Worm (Caenorhabditis elegans): ENCODE measurements around the gene C35A5.4.

C35A5.4 gene

DNA sequence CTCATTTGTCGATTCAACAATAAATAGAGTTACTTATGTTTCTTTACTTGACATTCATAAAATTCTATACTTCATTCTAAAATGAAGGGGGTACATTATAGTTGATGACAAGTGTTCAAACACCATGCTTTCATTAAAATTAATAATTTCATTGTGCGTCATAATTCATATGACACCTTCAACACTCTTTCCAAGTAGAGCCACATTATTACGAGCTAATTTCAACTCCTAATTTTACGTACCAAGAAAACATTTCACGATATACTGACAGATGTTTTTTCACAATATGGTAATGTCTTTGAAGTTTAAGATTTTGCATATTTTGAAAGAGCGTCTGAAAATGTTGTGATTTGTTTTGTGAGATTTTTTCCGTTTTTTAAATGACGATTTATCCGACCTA lies 31.4 kb upstream of the C35A5.4 start (continued):
- TF ChIP-seq nhr-47 (tag; optimal IDR thresholded peaks at IDR 0.05) (peak; percentile 73), nhr-85 (tag) (peak; percentile 6), tbx-2 (tag; optimal IDR thresholded peaks at IDR 0.05) (no peak), swsn-7 (tag; optimal IDR thresholded peaks at IDR 0.05) (peak; percentile 34), nhr-84 (tag; optimal IDR thresholded peaks at IDR 0.05) (no peak), nhr-20 (tag; optimal IDR thresholded peaks at IDR 0.05) (peak; percentile 51), nhr-76 (tag; optimal IDR thresholded peaks at IDR 0.05) (no peak)

DNA sequence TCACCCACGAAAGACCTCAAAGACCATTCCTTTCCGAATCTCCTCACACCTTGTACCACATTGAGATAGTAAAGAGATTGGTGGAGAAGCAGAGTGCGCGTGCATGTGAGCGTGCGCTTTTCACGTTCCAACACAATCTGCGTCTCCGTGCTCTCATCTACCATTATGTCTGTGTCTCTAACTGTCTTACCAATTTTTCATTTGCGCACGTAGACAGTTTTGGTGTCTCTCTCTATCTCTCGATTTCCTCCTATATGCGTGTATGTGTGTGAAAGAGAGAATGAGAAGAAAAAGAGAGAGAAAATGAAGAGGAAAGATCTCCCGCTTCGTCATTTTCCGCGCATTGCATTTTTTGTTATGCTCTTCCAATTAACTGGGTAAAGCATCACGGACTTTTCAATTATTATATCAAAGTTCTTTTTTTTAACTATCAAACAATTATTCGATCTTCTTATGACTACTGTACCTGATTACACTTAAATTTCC lies 30.2 kb upstream of the C35A5.4 start:
- TF ChIP-seq aha-1 (tag; optimal IDR thresholded peaks at IDR 0.05) (peak; percentile 100), snu-23 (GFP tag; optimal IDR thresholded peaks at IDR 0.05) (peak; percentile 98), lin-13 (GFP tag; optimal IDR thresholded peaks at IDR 0.05) (peak; percentile 89), hlh-17 (GFP tag; optimal IDR thresholded peaks at IDR 0.05; ENCODE audit: borderline replicate concordance) (no peak), isw-1 (GFP tag; IDR thresholded peaks at IDR 0.05) (peak; percentile 76), lir-3 (tag; optimal IDR thresholded peaks at IDR 0.05; ENCODE audit: poor library complexity) (peak; percentile 75), fos-1 (tag; optimal IDR thresholded peaks at IDR 0.05) (peak; percentile 95), elt-2 (tag; optimal IDR thresholded peaks at IDR 0.05) (peak; percentile 69), unc-62 (GFP tag; optimal IDR thresholded peaks at IDR 0.05) (no peak), skn-1 (tag; optimal IDR thresholded peaks at IDR 0.05) (peak; percentile 77), nhr-20 (tag; optimal IDR thresholded peaks at IDR 0.05) (peak; percentile 98), ceh-8 (GFP tag; optimal IDR thresholded peaks at IDR 0.05) (peak; percentile 77), Y116A8C.19 (tag; optimal IDR thresholded peaks at IDR 0.05; ENCODE audit: borderline replicate concordance) (no peak), dsc-1 (tag; optimal IDR thresholded peaks at IDR 0.05) (peak; percentile 92), ets-5 (GFP tag; IDR thresholded peaks at IDR 0.05) (no peak), unc-98 (GFP tag; IDR thresholded peaks at IDR 0.05) (no peak; the same call in 1 of the 2 replicates), ces-1 (GFP tag; optimal IDR thresholded peaks at IDR 0.05) (peak; percentile 26), egl-27 (tag; optimal IDR thresholded peaks at IDR 0.05) (peak; percentile 92 to 99), fkh-4 (tag; optimal IDR thresholded peaks at IDR 0.05; ENCODE audit: borderline replicate concordance) (no peak), fkh-10 (GFP tag; optimal IDR thresholded peaks at IDR 0.05) (peak; percentile 95), sox-4 (tag; optimal IDR thresholded peaks at IDR 0.05) (peak; percentile 80), rnt-1 (tag; optimal IDR thresholded peaks at IDR 0.05) (peak; percentile 89), grh-1 (GFP tag; IDR thresholded peaks at IDR 0.05) (peak; percentile 74), nhr-237 (tag; optimal IDR thresholded peaks at IDR 0.05) (peak; percentile 96), aly-2 (tag; optimal IDR thresholded peaks at IDR 0.05) (peak; percentile 78), zip-4 (GFP tag; optimal IDR thresholded peaks at IDR 0.05) (peak; percentile 56), sup-37 (GFP tag; optimal IDR thresholded peaks at IDR 0.05) (peak; percentile 15), vab-15 (tag; optimal IDR thresholded peaks at IDR 0.05) (peak; percentile 67), mab-9 (GFP tag; IDR thresholded peaks at IDR 0.05) (peak; percentile 80), nhr-90 (tag; optimal IDR thresholded peaks at IDR 0.05; ENCODE audit: poor library complexity) (peak; percentile 90), nhr-12 (tag; optimal IDR thresholded peaks at IDR 0.05) (no peak), lin-14 (GFP tag; optimal IDR thresholded peaks at IDR 0.05) (peak; percentile 100), nhr-47 (tag; optimal IDR thresholded peaks at IDR 0.05) (peak; percentile 95), C34B4.2 (tag; optimal IDR thresholded peaks at IDR 0.05) (no peak), snpc-4 (tag; optimal IDR thresholded peaks at IDR 0.05) (peak; percentile 60), mdl-1 (tag; optimal IDR thresholded peaks at IDR 0.05) (peak; percentile 90 to 99), tbx-2 (tag; optimal IDR thresholded peaks at IDR 0.05) (peak; percentile 95), lin-35 (GFP tag; optimal IDR thresholded peaks at IDR 0.05) (peak; percentile 85 to 88), pag-3 (tag; optimal IDR thresholded peaks at IDR 0.05; ENCODE audit: borderline replicate concordance, insufficient read depth) (no peak), F16B12.6 (tag; optimal IDR thresholded peaks at IDR 0.05) (peak; percentile 24), jun-1 (tag; optimal IDR thresholded peaks at IDR 0.05) (peak; percentile 92), lin-15B (tag; optimal IDR thresholded peaks at IDR 0.05) (peak; percentile 39), egl-13 (tag; optimal IDR thresholded peaks at IDR 0.05) (peak; percentile 93), nhr-19 (GFP tag; conservative IDR thresholded peaks at IDR 0.05) (peak; percentile 93), nhr-11 (tag; optimal IDR thresholded peaks at IDR 0.05) (peak; percentile 93)

Data from whole organism, L1 larva.